Worm (Caenorhabditis elegans) whole organism, L4/young adult: Measurements from ENCODE around the gene pdtf-1.

ENCODE experiments used
- W03F9.2 ChIP-seq: fragments of 150-350 bp; optimal IDR thresholded peaks from 2 replicates; lab custom pipeline; 2014; ENCODE audit warnings: missing biosample characterization, missing genetic modification characterization
- dao-5 ChIP-seq: sonication (generic microtip); optimal IDR thresholded peaks from 2 replicates; lab custom pipeline; 2016; ENCODE audit warnings: missing genotype, missing genetic modification characterization, moderate library complexity, missing compliant biosample characterization
- him-1 ChIP-seq: sonication (generic microtip); optimal IDR thresholded peaks from 2 replicates; lab custom pipeline; 2016; ENCODE audit warnings: missing genotype, missing genetic modification reagents, missing genetic modification characterization, missing compliant biosample characterization

DNA sequence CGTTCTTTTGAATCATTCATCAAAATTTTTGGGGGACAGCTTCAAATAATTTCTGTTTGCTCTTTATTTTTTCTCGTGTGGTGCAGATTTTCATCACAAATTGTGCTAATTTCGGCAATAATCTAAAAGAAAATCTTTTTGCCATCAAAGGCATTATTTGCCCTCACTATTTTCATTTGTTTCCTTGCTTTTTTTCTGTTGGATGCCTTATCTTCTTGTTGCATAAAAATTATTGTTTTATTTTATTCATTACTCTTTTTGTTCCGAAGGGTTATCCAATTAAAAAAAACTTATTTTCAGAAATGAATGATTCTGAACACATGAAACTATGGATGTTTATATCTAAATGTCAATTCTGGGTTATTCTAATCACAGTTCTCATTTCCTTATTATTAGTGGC lies 14.1 kb downstream of the pdtf-1 start, which contains the start of gene T01B11.1:
- TF ChIP-seq dao-5 (tag; lab: Kevin White, UChicago) (no peak), him-1 (tag; lab: Kevin White, UChicago) (no peak), W03F9.2 (tag; lab: Kevin White, UChicago) (no peak)
